Fruit fly (Drosophila melanogaster): ENCODE measurements around the gene SMC6.

Gene SMC6

DNA sequence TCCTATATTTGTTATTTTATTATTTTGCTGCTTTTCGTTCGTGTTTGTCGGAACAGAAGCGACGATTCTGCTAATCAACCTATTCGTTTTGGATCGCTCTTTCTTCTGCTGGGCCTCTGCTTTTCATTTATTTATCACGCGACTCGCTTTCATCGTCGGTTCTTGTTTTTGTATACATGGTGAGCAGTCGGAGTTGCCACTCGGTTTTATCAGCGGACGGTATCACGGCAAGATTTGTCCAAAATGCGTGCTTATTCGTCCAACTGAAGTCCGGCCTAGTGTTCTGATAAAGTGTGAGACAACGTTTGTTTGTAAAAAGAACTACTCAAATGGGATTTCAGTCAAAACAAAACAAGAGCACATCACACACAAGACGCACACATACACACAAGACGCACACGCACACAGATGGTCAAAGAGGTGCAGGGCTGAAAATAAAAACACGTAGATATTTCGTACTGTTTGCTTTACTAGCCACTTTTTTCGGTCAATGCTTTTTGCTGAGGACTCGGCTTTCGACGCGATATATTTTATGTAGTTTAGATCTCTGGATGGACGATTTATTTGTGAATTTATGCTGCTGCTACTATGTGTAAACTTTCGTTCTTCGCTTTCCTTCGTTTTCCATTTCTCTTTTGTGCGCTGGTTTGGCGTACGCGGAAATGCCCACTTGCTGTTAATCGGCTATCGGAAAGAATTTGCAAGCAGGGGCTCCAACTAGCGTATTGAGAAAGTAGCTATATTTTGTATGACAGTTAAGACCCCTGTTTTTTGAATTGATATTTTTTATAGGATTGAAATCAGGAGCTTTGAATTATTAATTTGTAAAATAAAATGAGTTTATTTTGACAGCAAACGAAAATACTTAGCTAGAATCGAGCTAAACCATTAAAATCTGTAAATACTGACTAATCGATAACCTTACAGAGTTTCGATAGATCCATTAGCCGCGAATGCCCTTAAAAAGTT lies 28.4 kb upstream of the SMC6 start, which contains the start of gene twin (continued):
- no peak for TF ChIP-seq CG6276 (GFP tag; optimal IDR thresholded peaks at IDR 0.05)
- TF ChIP-seq Sox14 (GFP tag; optimal IDR thresholded peaks at IDR 0.05): peak; percentile 59
- TF ChIP-seq fd85E (GFP tag; optimal IDR thresholded peaks at IDR 0.05): no peak
- TF ChIP-seq lz (GFP tag; optimal IDR thresholded peaks at IDR 0.05): peak; percentile 60
- TF ChIP-seq pdm3 (GFP tag; optimal IDR thresholded peaks at IDR 0.05): no peak
- peak; percentile 53 for TF ChIP-seq Eip75B (GFP tag; optimal IDR thresholded peaks at IDR 0.05)
- no peak for TF ChIP-seq Sox15 (GFP tag; optimal IDR thresholded peaks at IDR 0.05)
- no peak for TF ChIP-seq fd59A (GFP tag; optimal IDR thresholded peaks at IDR 0.05)
- no peak for TF ChIP-seq Hr38 (GFP tag; optimal IDR thresholded peaks at IDR 0.05)
- peak; percentile 59 for TF ChIP-seq fkh (GFP tag; optimal IDR thresholded peaks at IDR 0.05)

DNA sequence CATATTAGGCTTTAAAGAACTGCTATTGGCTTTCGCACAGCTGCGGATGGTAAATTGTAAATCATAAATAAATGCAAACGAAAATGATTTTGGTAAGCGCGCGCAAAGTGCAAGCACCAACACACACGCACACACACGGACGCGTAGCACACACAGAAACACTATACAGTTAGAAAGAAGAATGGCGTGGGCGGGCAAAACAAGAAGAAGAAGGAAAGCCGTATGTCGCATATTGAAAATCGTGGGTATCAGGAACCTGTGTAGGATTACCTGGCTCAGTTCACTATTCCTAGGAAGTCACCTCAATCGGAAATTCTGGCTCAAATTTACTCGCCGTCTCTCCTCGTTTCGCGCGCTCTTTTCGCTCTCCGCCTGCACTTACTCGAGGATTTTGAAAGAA lies 27.6 kb upstream of the SMC6 start, which contains the start of gene cav:
Gene cav, plus strand, starts transcription at position 259 of the 400 bp plus-strand sequence.
- TF ChIP-seq lz (GFP tag; optimal IDR thresholded peaks at IDR 0.05) (no peak), cyc (GFP tag; optimal IDR thresholded peaks at IDR 0.05) (no peak), CG11294 (GFP tag; IDR thresholded peaks at IDR 0.05) (no peak), Eip75B (GFP tag; optimal IDR thresholded peaks at IDR 0.05) (no peak)

DNA sequence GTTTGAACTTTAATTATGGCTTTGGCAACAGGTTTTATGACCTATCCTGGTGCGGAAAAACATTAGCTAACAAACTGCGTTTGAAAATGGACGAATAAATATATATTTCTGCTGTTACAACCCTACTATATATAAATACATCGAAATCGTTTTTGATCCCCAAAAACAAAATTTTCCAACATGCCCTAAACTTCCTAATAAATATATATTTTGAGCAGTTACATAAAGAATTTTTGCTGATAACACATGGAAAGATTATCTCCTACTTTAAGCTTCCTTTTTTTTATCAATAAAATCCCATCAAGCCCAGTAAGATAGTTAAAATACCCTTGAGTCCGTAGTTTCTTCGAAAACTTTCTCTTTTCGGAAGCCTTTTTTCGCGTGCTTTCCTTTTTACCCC lies 25.9 kb upstream of the SMC6 start:
- TF ChIP-seq CG6163 (GFP tag; IDR thresholded peaks at IDR 0.05) (no peak), Hr4 (GFP tag; optimal IDR thresholded peaks at IDR 0.05) (peak; percentile 77), OdsH (GFP tag; optimal IDR thresholded peaks at IDR 0.05) (peak; percentile 9), eg (GFP tag; IDR thresholded peaks at IDR 0.05) (no peak), Blimp-1 (GFP tag; optimal IDR thresholded peaks at IDR 0.05) (peak; percentile 75), salr (GFP tag; optimal IDR thresholded peaks at IDR 0.05) (peak in 1 of 2 experiments; percentile 1), pdm3 (GFP tag; optimal IDR thresholded peaks at IDR 0.05) (peak; percentile 32), CG8632 (GFP tag; optimal IDR thresholded peaks at IDR 0.05) (no peak), Eip93F (GFP tag; optimal IDR thresholded peaks at IDR 0.05) (no peak), CG32006 (GFP tag; optimal IDR thresholded peaks at IDR 0.05) (peak; percentile 84), dac (GFP tag; optimal IDR thresholded peaks at IDR 0.05) (peak; percentile 44), Eip78C (GFP tag) (peak; percentile 80)

DNA sequence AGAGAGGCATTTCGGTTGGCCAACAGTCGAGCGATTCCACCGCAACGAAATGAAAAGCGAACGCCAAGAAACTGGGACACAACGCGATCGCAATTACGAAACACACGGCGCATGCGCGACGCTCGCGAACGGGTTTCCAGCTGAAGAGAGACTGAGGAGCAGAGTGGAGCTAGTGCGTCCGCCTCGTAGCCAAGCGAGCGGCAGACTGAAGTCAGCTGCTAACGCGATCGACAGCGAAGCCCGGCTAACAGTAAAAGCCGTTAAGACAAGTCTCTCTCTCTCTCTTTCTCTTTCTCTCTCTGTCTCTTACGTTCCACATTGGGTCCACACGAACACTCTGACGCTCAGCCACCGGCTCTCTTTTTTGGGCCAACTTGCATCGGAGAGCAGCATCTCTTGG lies 25.3 kb upstream of the SMC6 start, which contains the start of gene CG17786:
Gene CG17786, minus strand, starts transcription at position 154 of the 400 bp plus-strand sequence.
- no peak for TF ChIP-seq dac (GFP tag; optimal IDR thresholded peaks at IDR 0.05)
- no peak for TF ChIP-seq CG6792 (GFP tag; optimal IDR thresholded peaks at IDR 0.05)
- TF ChIP-seq fd85E (GFP tag; optimal IDR thresholded peaks at IDR 0.05): peak; percentile 47
- no peak for TF ChIP-seq fkh (GFP tag; optimal IDR thresholded peaks at IDR 0.05)
- TF ChIP-seq salr (GFP tag; optimal IDR thresholded peaks at IDR 0.05): no peak
- TF ChIP-seq Sox102F (GFP tag; optimal IDR thresholded peaks at IDR 0.05): peak; percentile 62
- no peak for TF ChIP-seq CG10631 (GFP tag; optimal IDR thresholded peaks at IDR 0.05)
- peak; percentile 37 for TF ChIP-seq net (GFP tag; optimal IDR thresholded peaks at IDR 0.05)
- TF ChIP-seq Met (GFP tag; optimal IDR thresholded peaks at IDR 0.05): no peak
- TF ChIP-seq Sox15 (GFP tag; optimal IDR thresholded peaks at IDR 0.05): no peak
- TF ChIP-seq topi (GFP tag; optimal IDR thresholded peaks at IDR 0.05): peak; percentile 28
- peak; percentile 31; the same call in 1 of the 2 replicates for TF ChIP-seq CG15336 (GFP tag; IDR thresholded peaks at IDR 0.05)
- TF ChIP-seq CG11762 (GFP tag; optimal IDR thresholded peaks at IDR 0.05; ENCODE audit: insufficient read depth): no peak
- no peak for TF ChIP-seq CG16779 (tag; optimal IDR thresholded peaks at IDR 0.05)
- TF ChIP-seq Hr39 (GFP tag; optimal IDR thresholded peaks at IDR 0.05): no peak
- peak; percentile 2 for TF ChIP-seq Ets96B (tag; optimal IDR thresholded peaks at IDR 0.05)
- TF ChIP-seq CG34406 (GFP tag; optimal IDR thresholded peaks at IDR 0.05): no peak
- no peak for TF ChIP-seq CG11902 (GFP tag; optimal IDR thresholded peaks at IDR 0.05)
- no peak for TF ChIP-seq fd59A (GFP tag; optimal IDR thresholded peaks at IDR 0.05)
- TF ChIP-seq achi (GFP tag; optimal IDR thresholded peaks at IDR 0.05): no peak
- TF ChIP-seq CG6854 (GFP tag; optimal IDR thresholded peaks at IDR 0.05): peak; percentile 88
- TF ChIP-seq CG6163 (GFP tag; IDR thresholded peaks at IDR 0.05): peak; percentile 33; the same call in 1 of the 3 replicates
- TF ChIP-seq Smox (GFP tag; optimal IDR thresholded peaks at IDR 0.05): no peak
- TF ChIP-seq Hr38 (GFP tag; optimal IDR thresholded peaks at IDR 0.05): no peak
- no peak for TF ChIP-seq Eip93F (GFP tag; optimal IDR thresholded peaks at IDR 0.05)
- no peak for TF ChIP-seq CG32006 (GFP tag; optimal IDR thresholded peaks at IDR 0.05)
- peak; percentile 9 for TF ChIP-seq esn (GFP tag; optimal IDR thresholded peaks at IDR 0.05)
- no peak for TF ChIP-seq Ets21C (GFP tag; optimal IDR thresholded peaks at IDR 0.05)
- no peak for TF ChIP-seq CG6808 (GFP tag; optimal IDR thresholded peaks at IDR 0.05)
- peak; percentile 24 to 74 for TF ChIP-seq ss (GFP tag; optimal IDR thresholded peaks at IDR 0.05)
